Worm (Caenorhabditis elegans): Measurements from ENCODE around the gene F13B6.2.

ce11 chrIV:7451345-7451744 lies 8.8 kb downstream of the F13B6.2 start, which contains the start of gene tes-1:
- TF ChIP-seq skn-1 (tag; optimal IDR thresholded peaks at IDR 0.05) (no peak), ama-1 (optimal IDR thresholded peaks at IDR 0.05) (no peak), ceh-16 (tag; optimal IDR thresholded peaks at IDR 0.05) (no peak), nhr-28 (tag; optimal IDR thresholded peaks at IDR 0.05) (no peak), ZK546.5 (tag; optimal IDR thresholded peaks at IDR 0.05) (no peak), ztf-4 (tag; optimal IDR thresholded peaks at IDR 0.05) (no peak), nhr-76 (tag; optimal IDR thresholded peaks at IDR 0.05) (no peak), zag-1 (tag; optimal IDR thresholded peaks at IDR 0.05) (no peak), nhr-77 (tag; optimal IDR thresholded peaks at IDR 0.05) (no peak), ceh-82 (tag; optimal IDR thresholded peaks at IDR 0.05) (no peak), unc-62 (GFP tag; optimal IDR thresholded peaks at IDR 0.05) (no peak), unc-39 (tag; optimal IDR thresholded peaks at IDR 0.05) (no peak), nhr-11 (tag; optimal IDR thresholded peaks at IDR 0.05) (no peak), elt-1 (tag; optimal IDR thresholded peaks at IDR 0.05) (no peak)
